Worm (Caenorhabditis elegans) whole organism, L4 larva: ENCODE data around the gene tsp-2.

ENCODE experiments used
- ceh-20 ChIP-seq: fragments of 200-800 bp; sonication (Bioruptor generic); IDR thresholded peaks from 2 replicates; pipeline ENCODE4 v1.3.6; 2022; ENCODE audit warnings: missing genetic modification reagents, missing genetic modification characterization, missing compliant biosample characterization
- ces-1 ChIP-seq: fragments of 150-350 bp; sonication (generic microtip); optimal IDR thresholded peaks from 4 replicates; lab custom pipeline; 2014; ENCODE audit warnings: missing biosample characterization, missing genetic modification reagents, missing genetic modification characterization
- fkh-10 ChIP-seq: fragments of 150-350 bp; optimal IDR thresholded peaks from 2 replicates; lab custom pipeline; 2014; ENCODE audit warnings: missing biosample characterization, missing genetic modification reagents, missing genetic modification characterization
- hlh-30 ChIP-seq: sonication (generic microtip); optimal IDR thresholded peaks from 2 replicates; lab custom pipeline; 2017; ENCODE audit warnings: antibody characterized with exemption, mild to moderate bottlenecking, missing genetic modification characterization, missing compliant biosample characterization; ENCODE audit not compliant: insufficient read depth
- mep-1 ChIP-seq: fragments of 150-350 bp; sonication (generic microtip); optimal IDR thresholded peaks from 3 replicates; lab custom pipeline; 2014; ENCODE audit warnings: missing biosample characterization, missing genetic modification characterization
- skn-1 ChIP-seq: fragments of 150-350 bp; optimal IDR thresholded peaks from 2 replicates; lab custom pipeline; 2014; ENCODE audit warnings: missing biosample characterization, missing genetic modification characterization

- no peak for TF ChIP-seq hlh-30
- no peak for TF ChIP-seq ceh-20
- TF ChIP-seq skn-1 (tag; lab: Kevin White, UChicago): no peak
- no peak for TF ChIP-seq ces-1 (GFP tag; lab: Kevin White, UChicago)
- TF ChIP-seq mep-1 (tag; lab: Kevin White, UChicago): no peak
- no peak for TF ChIP-seq fkh-10 (GFP tag; lab: Kevin White, UChicago)
These were observed 47.2 kb downstream of the tsp-2 start, which contains the start of gene C50C3.19 for ce11 chrIII:8190505-8190904.
